Fruit fly (Drosophila melanogaster) whole organism, embryonic: ENCODE results near the gene CG6180.
A peak's percentile ranks its signal among the peaks of the same experiment; 100 is the strongest.

Experiments used
- CG10366 ChIP-seq: fragments of 200-800 bp; sonication (Bioruptor generic); IDR thresholded peaks from 2 replicates; pipeline ENCODE4 v1.3.6; 2022; ENCODE audit warnings: missing biosample characterization, missing genetic modification characterization
- CG12659 ChIP-seq: fragments of 200-800 bp; sonication (Bioruptor generic); optimal IDR thresholded peaks from 3 replicates; lab custom pipeline; 2017; ENCODE audit warnings: mild to moderate bottlenecking, missing biosample characterization, missing genetic modification reagents, missing genetic modification characterization
- CG13287 ChIP-seq: fragments of 200-800 bp; sonication (Bioruptor generic); IDR thresholded peaks from 2 replicates; pipeline ENCODE4 v1.3.6; 2022; ENCODE audit warnings: missing biosample characterization, missing genetic modification characterization; ENCODE audit not compliant: partially characterized antibody
- CG14667 ChIP-seq: fragments of 200-800 bp; sonication (Bioruptor generic); IDR thresholded peaks from 2 replicates; pipeline ENCODE4 v1.3.6; 2022; ENCODE audit warnings: missing biosample characterization, missing genetic modification characterization
- CG15011 ChIP-seq: fragments of 200-800 bp; sonication (Bioruptor generic); optimal IDR thresholded peaks from 3 replicates; lab custom pipeline; 2018; ENCODE audit warnings: missing biosample characterization, mild to moderate bottlenecking, missing genetic modification characterization
- CG15479 ChIP-seq: fragments of 200-800 bp; sonication (Bioruptor generic); optimal IDR thresholded peaks from 3 replicates; lab custom pipeline; 2019; ENCODE audit warnings: missing biosample characterization, mild to moderate bottlenecking, missing genetic modification characterization, moderate library complexity
- CG15601 ChIP-seq: fragments of 200-800 bp; sonication (Bioruptor generic); optimal IDR thresholded peaks from 3 replicates; lab custom pipeline; 2019; ENCODE audit warnings: missing biosample characterization, mild to moderate bottlenecking, missing genetic modification characterization, moderate library complexity
- CG1602 ChIP-seq: fragments of 200-800 bp; sonication (Bioruptor generic); optimal IDR thresholded peaks from 3 replicates; lab custom pipeline; 2016; ENCODE audit warnings: missing biosample characterization, missing genetic modification characterization
- CG17802 ChIP-seq: fragments of 200-800 bp; sonication (Bioruptor generic); optimal IDR thresholded peaks from 2 replicates; lab custom pipeline; 2018; ENCODE audit warnings: missing biosample characterization, mild to moderate bottlenecking, missing genetic modification characterization, moderate library complexity
- CG3726 ChIP-seq: fragments of 200-800 bp; sonication (Bioruptor generic); IDR thresholded peaks from 3 replicates; pipeline ENCODE4, ENCODE4 v1.3.6; 2022; ENCODE audit warnings: missing biosample characterization, missing genetic modification characterization
- CG3847 ChIP-seq: fragments of 200-800 bp; sonication (Bioruptor generic); IDR thresholded peaks from 2 replicates; pipeline ENCODE4 v1.3.6; 2022; ENCODE audit warnings: missing biosample characterization, missing genetic modification characterization
- CG42726 ChIP-seq: fragments of 200-800 bp; sonication (Bioruptor generic); IDR thresholded peaks from 2 replicates; pipeline ENCODE4 v1.3.6; 2022; ENCODE audit warnings: missing biosample characterization, missing genetic modification characterization; ENCODE audit not compliant: partially characterized antibody
- CG4707 ChIP-seq: fragments of 200-800 bp; sonication (Bioruptor generic); optimal IDR thresholded peaks from 2 replicates; lab custom pipeline; 2018; ENCODE audit warnings: missing biosample characterization, mild to moderate bottlenecking, missing genetic modification characterization, moderate library complexity
- CG7987 ChIP-seq: fragments of 200-800 bp; sonication (Bioruptor generic); optimal IDR thresholded peaks from 2 replicates; lab custom pipeline; 2018; ENCODE audit warnings: missing biosample characterization, mild to moderate bottlenecking, missing genetic modification characterization, moderate library complexity
- CG8478 ChIP-seq: fragments of >200 bp; optimal IDR thresholded peaks from 2 replicates; lab custom pipeline; 2018
- CG9932 ChIP-seq: fragments of 200-800 bp; sonication (Bioruptor generic); IDR thresholded peaks from 2 replicates; pipeline ENCODE4 v1.3.6; 2022; ENCODE audit warnings: missing biosample characterization, missing genetic modification characterization
- D ChIP-seq, 2 experiments: fragments of 200-800 bp in 1 of 2; fragments of >200 bp in 1 of 2; sonication (Bioruptor generic) in 1 of 2; optimal IDR thresholded peaks; 2 replicates in 1 of 2; 3 replicates in 1 of 2; lab custom pipeline; 2017; ENCODE audit warnings: mild to moderate bottlenecking in 1 of 2, missing biosample characterization in 1 of 2, missing genetic modification characterization in 1 of 2, missing genetic modification reagents in 1 of 2
- D19A ChIP-seq: fragments of 200-800 bp; optimal IDR thresholded peaks from 3 replicates; lab custom pipeline; 2019; ENCODE audit warnings: missing biosample characterization, mild to moderate bottlenecking, missing genetic modification characterization, moderate library complexity
- E2f2 ChIP-seq: fragments of 200-800 bp; sonication (Bioruptor generic); IDR thresholded peaks from 2 replicates; pipeline ENCODE4 v1.3.6; 2022; ENCODE audit warnings: missing biosample characterization, missing genetic modification characterization
- GATAe ChIP-seq: fragments of 200-800 bp; sonication (Bioruptor generic); conservative IDR thresholded peaks from 2 replicates; pipeline ENCODE4 v1.3.6; 2022; ENCODE audit warnings: missing biosample characterization, missing genetic modification characterization
- Hmx ChIP-seq: fragments of 200-800 bp; sonication (Bioruptor generic); optimal IDR thresholded peaks from 2 replicates; lab custom pipeline; 2016; ENCODE audit warnings: missing biosample characterization, missing genetic modification characterization
- Kr ChIP-seq: fragments of 200-800 bp; sonication (Bioruptor generic); optimal IDR thresholded peaks from 2 replicates; lab custom pipeline; 2017; ENCODE audit warnings: missing biosample characterization, mild to moderate bottlenecking, missing genetic modification characterization
- Myb ChIP-seq: fragments of 200-800 bp; sonication (Bioruptor generic); optimal IDR thresholded peaks from 2 replicates; lab custom pipeline; 2016; ENCODE audit warnings: missing biosample characterization, missing genetic modification characterization
- NFAT ChIP-seq: fragments of 200-800 bp; sonication (Bioruptor generic); IDR thresholded peaks from 2 replicates; pipeline ENCODE4 v1.3.6; 2022; ENCODE audit warnings: missing biosample characterization, missing genetic modification characterization
- Nf-YA ChIP-seq: fragments of 200-800 bp; sonication (Bioruptor generic); IDR thresholded peaks from 2 replicates; pipeline ENCODE4 v1.3.6; 2022; ENCODE audit warnings: missing biosample characterization, missing genetic modification characterization
- Nf-YB ChIP-seq: fragments of 200-800 bp; sonication (Bioruptor generic); optimal IDR thresholded peaks from 3 replicates; lab custom pipeline; 2019; ENCODE audit warnings: missing biosample characterization, mild to moderate bottlenecking, missing genetic modification characterization, moderate library complexity
- Nf-YC ChIP-seq: fragments of 200-800 bp; optimal IDR thresholded peaks from 3 replicates; lab custom pipeline; 2019; ENCODE audit warnings: missing biosample characterization, mild to moderate bottlenecking, missing genetic modification characterization, moderate library complexity
- Ptx1 ChIP-seq: fragments of 200-800 bp; sonication (Bioruptor generic); IDR thresholded peaks from 2 replicates; pipeline ENCODE4 v1.3.6; 2022; ENCODE audit warnings: missing biosample characterization, missing genetic modification characterization
- Trl ChIP-seq, 3 experiments: fragments of >200 bp in 2 of 3; fragments of 200-800 bp in 1 of 3; sonication (Bioruptor generic) in 1 of 3; optimal IDR thresholded peaks; 2 replicates in 1 of 3; 3 replicates in 2 of 3; lab custom pipeline; 2016 to 2017; ENCODE audit warnings: missing biosample characterization in 1 of 3, missing genetic modification characterization in 1 of 3
- Usf ChIP-seq: fragments of 200-800 bp; sonication (Bioruptor generic); optimal IDR thresholded peaks from 2 replicates; lab custom pipeline; 2017; ENCODE audit warnings: missing genotype, missing biosample characterization, missing genetic modification characterization
- ac ChIP-seq: fragments of 200-800 bp; sonication (Bioruptor generic); optimal IDR thresholded peaks from 3 replicates; lab custom pipeline; 2017; ENCODE audit warnings: missing biosample characterization, mild to moderate bottlenecking, missing genetic modification characterization
- ato ChIP-seq: fragments of 200-800 bp; sonication (Bioruptor generic); IDR thresholded peaks from 2 replicates; pipeline ENCODE4 v1.3.6; 2022; ENCODE audit warnings: missing biosample characterization, missing genetic modification characterization; ENCODE audit not compliant: partially characterized antibody
- ci ChIP-seq: fragments of 200-800 bp; sonication (Bioruptor generic); IDR thresholded peaks from 3 replicates; pipeline ENCODE4 v1.3.6; 2022; ENCODE audit warnings: missing biosample characterization, missing genetic modification characterization
- crol ChIP-seq: fragments of 200-800 bp; sonication (Bioruptor generic); IDR thresholded peaks from 2 replicates; pipeline ENCODE4 v1.3.6; 2022; ENCODE audit warnings: missing biosample characterization, missing genetic modification characterization
- ewg ChIP-seq: fragments of 200-800 bp; sonication (Bioruptor generic); optimal IDR thresholded peaks from 3 replicates; lab custom pipeline; 2017; ENCODE audit warnings: mild to moderate bottlenecking, missing biosample characterization, missing genetic modification reagents, missing genetic modification characterization
- grau ChIP-seq: fragments of 200-800 bp; optimal IDR thresholded peaks from 3 replicates; lab custom pipeline; 2019; ENCODE audit warnings: missing biosample characterization, mild to moderate bottlenecking, missing genetic modification characterization, moderate library complexity
- gsb ChIP-seq: fragments of 200-800 bp; sonication (Bioruptor generic); IDR thresholded peaks from 2 replicates; pipeline ENCODE4 v1.3.6; 2022; ENCODE audit warnings: missing biosample characterization, missing genetic modification characterization
- insv ChIP-seq, 2 experiments: fragments of 200-800 bp; sonication (Bioruptor generic); optimal IDR thresholded peaks; 3 replicates each; lab custom pipeline; 2016 to 2018; ENCODE audit warnings: missing biosample characterization in 2 of 2, missing genetic modification characterization in 2 of 2
- inv ChIP-seq: fragments of 200-800 bp; sonication (Bioruptor generic); IDR thresholded peaks from 2 replicates; pipeline ENCODE4 v1.3.6; 2022; ENCODE audit warnings: missing biosample characterization, missing genetic modification characterization; ENCODE audit not compliant: partially characterized antibody
- pros ChIP-seq: fragments of 200-800 bp; sonication (Bioruptor generic); optimal IDR thresholded peaks from 3 replicates; lab custom pipeline; 2019; ENCODE audit warnings: missing biosample characterization, mild to moderate bottlenecking, missing genetic modification characterization, moderate library complexity
- seq ChIP-seq: fragments of 200-800 bp; sonication (Bioruptor generic); IDR thresholded peaks from 2 replicates; pipeline ENCODE4 v1.3.6; 2022; ENCODE audit warnings: missing biosample characterization, missing genetic modification characterization
- sob ChIP-seq: fragments of 200-800 bp; sonication (Bioruptor generic); IDR thresholded peaks from 2 replicates; pipeline ENCODE4 v1.3.6; 2022; ENCODE audit warnings: missing biosample characterization, missing genetic modification characterization
- twi ChIP-seq: fragments of 200-800 bp; optimal IDR thresholded peaks from 2 replicates; lab custom pipeline; 2019; ENCODE audit warnings: missing biosample characterization, mild to moderate bottlenecking, missing genetic modification characterization, moderate library complexity
- zen ChIP-seq: fragments of 200-800 bp; sonication (Bioruptor generic); optimal IDR thresholded peaks from 3 replicates; lab custom pipeline; 2018; ENCODE audit warnings: missing biosample characterization, mild to moderate bottlenecking, missing genetic modification characterization, moderate library complexity
- zfh1 ChIP-seq: fragments of 200-800 bp; sonication (Bioruptor generic); IDR thresholded peaks from 3 replicates; pipeline ENCODE4 v1.3.6; 2022; ENCODE audit warnings: missing biosample characterization, missing genetic modification characterization

CG6180 gene

dm6 chr2L:12678286-12678685 is 29.2 kb upstream of the CG6180 start (continued):
- TF ChIP-seq Trl (optimal IDR thresholded peaks at IDR 0.05; lab: Kevin White, UChicago): peak; percentile 33 to 95
- TF ChIP-seq Trl (GFP tag; optimal IDR thresholded peaks at IDR 0.05; lab: Kevin White, UChicago): no peak
- TF ChIP-seq CG9932 (GFP tag; lab: Robert Waterston, UW): no peak
- TF ChIP-seq CG3847 (GFP tag; lab: Robert Waterston, UW): no peak
- TF ChIP-seq zfh1 (GFP tag; lab: Robert Waterston, UW): no peak
- TF ChIP-seq Nf-YC: peak; percentile 92
- TF ChIP-seq CG10366 (GFP tag; lab: Robert Waterston, UW): no peak
- no peak for TF ChIP-seq gsb
- TF ChIP-seq inv (GFP tag; lab: Robert Waterston, UW): no peak
- no peak for TF ChIP-seq CG13287
- TF ChIP-seq NFAT: no peak
- TF ChIP-seq Nf-YA: peak; percentile 32; the same call in 1 of the 2 replicates
- peak; percentile 53 for TF ChIP-seq ac (GFP tag; lab: Kevin White, UChicago)
- TF ChIP-seq Kr (GFP tag; lab: Kevin White, UChicago): peak; percentile 47
- no peak for TF ChIP-seq CG17802 (tag; lab: Kevin White, UChicago)
- TF ChIP-seq CG42726 (GFP tag; lab: Robert Waterston, UW): no peak
- TF ChIP-seq Hmx (GFP tag; lab: Kevin White, UChicago): no peak
- TF ChIP-seq sob: no peak
- peak; percentile 82 for TF ChIP-seq crol (GFP tag; lab: Robert Waterston, UW)
- peak; percentile 84 for TF ChIP-seq CG8478
- TF ChIP-seq grau (tag; lab: Kevin White, UChicago): no peak
- TF ChIP-seq ewg (GFP tag; lab: Kevin White, UChicago): peak; percentile 3
- no peak for TF ChIP-seq CG12659 (GFP tag; lab: Kevin White, UChicago)
- TF ChIP-seq Myb (GFP tag; lab: Kevin White, UChicago): no peak
- TF ChIP-seq E2f2 (GFP tag; lab: Robert Waterston, UW): no peak
- TF ChIP-seq CG3726: no peak
- no peak for TF ChIP-seq CG14667
- TF ChIP-seq CG1602: no peak
- no peak for TF ChIP-seq D19A (tag; lab: Kevin White, UChicago)
- peak; percentile 96 for TF ChIP-seq Nf-YB
- TF ChIP-seq GATAe (GFP tag; lab: Robert Waterston, UW): no peak
- TF ChIP-seq Usf: no peak
- TF ChIP-seq ci (GFP tag; lab: Robert Waterston, UW): peak; percentile 48; the same call in 2 of the 3 replicates
- TF ChIP-seq seq (GFP tag; lab: Robert Waterston, UW): peak; percentile 63; the same call in 1 of the 2 replicates
- peak; percentile 85 to 97 for TF ChIP-seq insv (GFP tag; optimal IDR thresholded peaks at IDR 0.05; lab: Kevin White, UChicago)
- no peak for TF ChIP-seq CG15011 (GFP tag; lab: Kevin White, UChicago)
- peak; percentile 9 for TF ChIP-seq CG15601
- peak; percentile 100 for TF ChIP-seq D (optimal IDR thresholded peaks at IDR 0.05; lab: Kevin White, UChicago)
- TF ChIP-seq D (GFP tag; optimal IDR thresholded peaks at IDR 0.05; lab: Kevin White, UChicago): no peak
- no peak for TF ChIP-seq CG7987
- no peak for TF ChIP-seq ato (GFP tag; lab: Robert Waterston, UW)
- peak; percentile 11 for TF ChIP-seq pros

- TF ChIP-seq twi (tag; lab: Kevin White, UChicago) (peak; percentile 57), CG3847 (GFP tag; lab: Robert Waterston, UW) (no peak), zen (tag; lab: Kevin White, UChicago) (peak; percentile 67), CG15479 (GFP tag; lab: Kevin White, UChicago) (peak; percentile 59), Ptx1 (GFP tag; lab: Robert Waterston, UW) (no peak), CG4707 (GFP tag; lab: Kevin White, UChicago) (peak; percentile 21)
These were observed 28.2 kb upstream of the CG6180 start for dm6 chr2L:12679310-12679709.
